Fruit fly (Drosophila melanogaster) whole organism, adult: ENCODE measurements around the gene CG15256.

Experiments used
- CG11617 ChIP-seq: fragments of 200-800 bp; sonication (Bioruptor generic); optimal IDR thresholded peaks from 2 replicates; lab custom pipeline; 2017; ENCODE audit warnings: mild to moderate bottlenecking, missing biosample characterization, missing genetic modification reagents, missing genetic modification characterization
- CG12768 ChIP-seq: fragments of 200-800 bp; sonication (Bioruptor generic); optimal IDR thresholded peaks from 2 replicates; lab custom pipeline; 2017; ENCODE audit warnings: missing biosample characterization, missing genetic modification characterization, mild to moderate bottlenecking, moderate library complexity, missing genetic modification reagents
- CG14711 ChIP-seq: fragments of 200-800 bp; sonication (Bioruptor generic); optimal IDR thresholded peaks from 2 replicates; lab custom pipeline; 2018; ENCODE audit warnings: missing biosample characterization, mild to moderate bottlenecking, missing genetic modification characterization, moderate library complexity
- CG1620 ChIP-seq: fragments of 200-800 bp; sonication (Bioruptor generic); optimal IDR thresholded peaks from 2 replicates; lab custom pipeline; 2016; ENCODE audit warnings: missing biosample characterization, missing genetic modification characterization
- CG33017 ChIP-seq: fragments of 200-800 bp; sonication (Bioruptor generic); optimal IDR thresholded peaks from 2 replicates; lab custom pipeline; 2018; ENCODE audit warnings: missing biosample characterization, mild to moderate bottlenecking, missing genetic modification characterization, moderate library complexity
- CG5204 ChIP-seq: fragments of 200-800 bp; sonication (Bioruptor generic); optimal IDR thresholded peaks from 2 replicates; lab custom pipeline; 2016; ENCODE audit warnings: missing biosample characterization, missing genetic modification characterization
- CG7045 ChIP-seq: fragments of 200-800 bp; sonication (Bioruptor generic); optimal IDR thresholded peaks from 2 replicates; lab custom pipeline; 2017; ENCODE audit warnings: missing biosample characterization, mild to moderate bottlenecking, missing genetic modification characterization
- CG7101 ChIP-seq: fragments of 200-800 bp; sonication (Bioruptor generic); optimal IDR thresholded peaks from 2 replicates; lab custom pipeline; 2018; ENCODE audit warnings: missing biosample characterization, mild to moderate bottlenecking, missing genetic modification characterization, moderate library complexity
- Clk ChIP-seq: fragments of 200-800 bp; sonication (Bioruptor generic); optimal IDR thresholded peaks from 2 replicates; lab custom pipeline; 2017; ENCODE audit warnings: missing biosample characterization, missing genetic modification characterization
- Crg-1 ChIP-seq: fragments of 200-800 bp; sonication (Bioruptor generic); optimal IDR thresholded peaks from 2 replicates; lab custom pipeline; 2016; ENCODE audit warnings: missing biosample characterization, missing genetic modification characterization
- Hr96 ChIP-seq: fragments of 200-800 bp; sonication (Bioruptor generic); optimal IDR thresholded peaks from 2 replicates; lab custom pipeline; 2016; ENCODE audit warnings: missing biosample characterization, missing genetic modification characterization
- Mnt ChIP-seq: fragments of 200-800 bp; sonication (Bioruptor generic); optimal IDR thresholded peaks from 2 replicates; lab custom pipeline; 2016; ENCODE audit warnings: missing biosample characterization, mild to moderate bottlenecking, missing genetic modification characterization
- bab1 ChIP-seq: fragments of 200-800 bp; sonication (Bioruptor generic); optimal IDR thresholded peaks from 3 replicates; lab custom pipeline; 2019; ENCODE audit warnings: missing biosample characterization, mild to moderate bottlenecking, missing genetic modification characterization, moderate library complexity
- cic ChIP-seq: fragments of 200-800 bp; sonication (Bioruptor generic); optimal IDR thresholded peaks from 2 replicates; lab custom pipeline; 2017; ENCODE audit warnings: missing biosample characterization, mild to moderate bottlenecking, missing genetic modification characterization, moderate library complexity
- cnc ChIP-seq, 2 experiments: fragments of >200 bp; optimal IDR thresholded peaks; 2 replicates each; lab custom pipeline; 2017
- kay ChIP-seq: fragments of 200-800 bp; sonication (Bioruptor generic); peaks from one replicate; lab custom pipeline; 2016; ENCODE audit warnings: missing biosample characterization, missing genetic modification characterization, borderline replicate concordance
- ovo ChIP-seq: fragments of 200-800 bp; sonication (Bioruptor generic); optimal IDR thresholded peaks from 2 replicates; lab custom pipeline; 2016; ENCODE audit warnings: missing biosample characterization, missing genetic modification characterization
- pad ChIP-seq: fragments of 200-800 bp; sonication (Bioruptor generic); optimal IDR thresholded peaks from 3 replicates; lab custom pipeline; 2017; ENCODE audit warnings: missing biosample characterization, missing genetic modification characterization, mild to moderate bottlenecking, moderate library complexity, missing genetic modification reagents
- tj ChIP-seq: fragments of 200-800 bp; sonication (Bioruptor generic); optimal IDR thresholded peaks from 3 replicates; lab custom pipeline; 2017; ENCODE audit warnings: missing biosample characterization, mild to moderate bottlenecking, missing genetic modification characterization, moderate library complexity
- toe ChIP-seq: fragments of 200-800 bp; sonication (Bioruptor generic); optimal IDR thresholded peaks from 2 replicates; lab custom pipeline; 2016; ENCODE audit warnings: missing biosample characterization, missing genetic modification characterization

Gene CG15256

dm6 chr2L:15550072-15550471, at the start of gene CG15256:
CG15256 (plus strand) TSS chr2L:15550372.
- TF ChIP-seq CG1620 (GFP tag; lab: Kevin White, UChicago) (no peak), CG7045 (no peak), CG33017 (tag; lab: Kevin White, UChicago) (no peak), CG12768 (GFP tag; lab: Kevin White, UChicago) (no peak), Crg-1 (GFP tag; lab: Kevin White, UChicago) (no peak), toe (no peak), Mnt (GFP tag; lab: Kevin White, UChicago) (no peak), CG14711 (tag; lab: Kevin White, UChicago) (no peak), cic (GFP tag; lab: Kevin White, UChicago) (no peak), ovo (no peak), CG7101 (no peak), cnc (optimal IDR thresholded peaks at IDR 0.05; lab: Kevin White, UChicago) (no peak), pad (GFP tag; lab: Kevin White, UChicago) (no peak), kay (GFP tag; lab: Kevin White, UChicago) (no peak), CG11617 (no peak), tj (GFP tag; lab: Kevin White, UChicago) (no peak)

- TF ChIP-seq pad (GFP tag; lab: Kevin White, UChicago) (no peak), tj (GFP tag; lab: Kevin White, UChicago) (no peak), CG12768 (GFP tag; lab: Kevin White, UChicago) (peak; percentile 23)
Observed at dm6 chr2L:15500910-15501521, 49.2 kb upstream of the CG15256 start.

- TF ChIP-seq bab1 (GFP tag; lab: Kevin White, UChicago) (no peak), CG12768 (GFP tag; lab: Kevin White, UChicago) (no peak), Clk (GFP tag; lab: Kevin White, UChicago) (no peak), cic (GFP tag; lab: Kevin White, UChicago) (no peak), Mnt (GFP tag; lab: Kevin White, UChicago) (no peak)
Observed at dm6 chr2L:15504534-15504933, 45.6 kb upstream of the CG15256 start.

- TF ChIP-seq CG5204 (GFP tag; lab: Kevin White, UChicago) (no peak), CG12768 (GFP tag; lab: Kevin White, UChicago) (no peak), CG1620 (GFP tag; lab: Kevin White, UChicago) (no peak), CG14711 (tag; lab: Kevin White, UChicago) (no peak), cnc (optimal IDR thresholded peaks at IDR 0.05; lab: Kevin White, UChicago) (no peak), CG11617 (no peak), cic (GFP tag; lab: Kevin White, UChicago) (no peak), bab1 (GFP tag; lab: Kevin White, UChicago) (no peak), Mnt (GFP tag; lab: Kevin White, UChicago) (no peak), Crg-1 (GFP tag; lab: Kevin White, UChicago) (no peak), CG33017 (tag; lab: Kevin White, UChicago) (no peak), Clk (GFP tag; lab: Kevin White, UChicago) (no peak), kay (GFP tag; lab: Kevin White, UChicago) (no peak), ovo (no peak), pad (GFP tag; lab: Kevin White, UChicago) (no peak), CG7101 (no peak), Hr96 (GFP tag; lab: Kevin White, UChicago) (no peak)
Observed at dm6 chr2L:15537402-15537801, 12.8 kb upstream of the CG15256 start.

dm6 chr2L:15547219-15547618, 3.0 kb upstream of the CG15256 start, which contains the start of gene Skadu:
Skadu (plus strand) TSS chr2L:15547519.
- TF ChIP-seq Crg-1 (GFP tag; lab: Kevin White, UChicago), result no peak
- TF ChIP-seq Clk (GFP tag; lab: Kevin White, UChicago), result no peak
- TF ChIP-seq bab1 (GFP tag; lab: Kevin White, UChicago), result no peak
- TF ChIP-seq cic (GFP tag; lab: Kevin White, UChicago), result no peak

dm6 chr2L:15552480-15552879, 2.3 kb downstream of the CG15256 start, which contains the start of gene kek3:
kek3 (plus strand) TSS chr2L:15552723.
- TF ChIP-seq CG11617 (no peak), Clk (GFP tag; lab: Kevin White, UChicago) (no peak), Mnt (GFP tag; lab: Kevin White, UChicago) (no peak), pad (GFP tag; lab: Kevin White, UChicago) (no peak), cnc (optimal IDR thresholded peaks at IDR 0.05; lab: Kevin White, UChicago) (no peak), toe (no peak)

dm6 chr2L:15555770-15556169, 5.6 kb downstream of the CG15256 start:
- TF ChIP-seq Hr96 (GFP tag; lab: Kevin White, UChicago) (no peak), cic (GFP tag; lab: Kevin White, UChicago) (no peak), cnc (optimal IDR thresholded peaks at IDR 0.05; lab: Kevin White, UChicago) (no peak), tj (GFP tag; lab: Kevin White, UChicago) (no peak), toe (no peak), CG7101 (no peak), CG7045 (no peak), CG12768 (GFP tag; lab: Kevin White, UChicago) (no peak), Crg-1 (GFP tag; lab: Kevin White, UChicago) (no peak), pad (GFP tag; lab: Kevin White, UChicago) (no peak), Clk (GFP tag; lab: Kevin White, UChicago) (no peak), CG5204 (GFP tag; lab: Kevin White, UChicago) (no peak), CG11617 (no peak), Mnt (GFP tag; lab: Kevin White, UChicago) (no peak), bab1 (GFP tag; lab: Kevin White, UChicago) (no peak), CG1620 (GFP tag; lab: Kevin White, UChicago) (no peak), CG14711 (tag; lab: Kevin White, UChicago) (no peak)
